Fruit fly (Drosophila melanogaster) whole organism, embryonic: ENCODE results near the gene CG3918.

ENCODE experiments used
- Abd-B ChIP-seq: fragments of 200-800 bp; sonication (Bioruptor generic); optimal IDR thresholded peaks from 2 replicates; lab custom pipeline; 2018; ENCODE audit warnings: missing biosample characterization, mild to moderate bottlenecking, missing genetic modification characterization, moderate library complexity
- Bdp1 ChIP-seq: fragments of 200-800 bp; sonication (Bioruptor generic); optimal IDR thresholded peaks from 3 replicates; lab custom pipeline; 2016; ENCODE audit warnings: missing biosample characterization, missing genetic modification characterization
- CG10431 ChIP-seq: fragments of 200-800 bp; sonication (Bioruptor generic); optimal IDR thresholded peaks from 3 replicates; lab custom pipeline; 2018; ENCODE audit warnings: missing biosample characterization, mild to moderate bottlenecking, missing genetic modification characterization
- CG10959 ChIP-seq: fragments of 200-800 bp; sonication (Bioruptor generic); IDR thresholded peaks from 2 replicates; pipeline ENCODE4 v1.3.6; 2022; ENCODE audit warnings: missing biosample characterization, missing genetic modification characterization
- CG11504 ChIP-seq: fragments of 200-800 bp; sonication (Bioruptor generic); optimal IDR thresholded peaks from 3 replicates; lab custom pipeline; 2019; ENCODE audit warnings: missing biosample characterization, mild to moderate bottlenecking, missing genetic modification characterization, moderate library complexity
- CG12391 ChIP-seq: fragments of 200-800 bp; sonication (Bioruptor generic); optimal IDR thresholded peaks from 3 replicates; lab custom pipeline; 2018; ENCODE audit warnings: missing biosample characterization, mild to moderate bottlenecking, missing genetic modification characterization, moderate library complexity
- CG13296 ChIP-seq: fragments of 200-800 bp; sonication (Bioruptor generic); optimal IDR thresholded peaks from 3 replicates; lab custom pipeline; 2018; ENCODE audit warnings: missing biosample characterization, mild to moderate bottlenecking, missing genetic modification characterization
- CG1529 ChIP-seq: fragments of 200-800 bp; sonication (Bioruptor generic); optimal IDR thresholded peaks from 3 replicates; lab custom pipeline; 2018; ENCODE audit warnings: missing biosample characterization, missing genetic modification characterization
- CG1647 ChIP-seq: fragments of 200-800 bp; sonication (Bioruptor generic); optimal IDR thresholded peaks from 3 replicates; lab custom pipeline; 2016; ENCODE audit warnings: missing biosample characterization, missing genetic modification characterization
- CG1832 ChIP-seq: fragments of 200-800 bp; sonication (Bioruptor generic); optimal IDR thresholded peaks from 2 replicates; lab custom pipeline; 2017; ENCODE audit warnings: missing biosample characterization, mild to moderate bottlenecking, missing genetic modification characterization, inconsistent platforms
- CG2199 ChIP-seq: fragments of 200-800 bp; sonication (Bioruptor generic); IDR thresholded peaks from 3 replicates; pipeline ENCODE4 v1.3.6; 2022; ENCODE audit warnings: missing biosample characterization, missing genetic modification characterization
- CG30431 ChIP-seq: fragments of 200-800 bp; sonication (Bioruptor generic); optimal IDR thresholded peaks from 2 replicates; lab custom pipeline; 2017; ENCODE audit warnings: missing biosample characterization, missing genetic modification characterization
- CG31224 ChIP-seq: fragments of 200-800 bp; sonication (Bioruptor generic); IDR thresholded peaks from 2 replicates; pipeline ENCODE4 v1.3.6; 2022; ENCODE audit warnings: missing biosample characterization, missing genetic modification characterization
- CG31365 ChIP-seq: fragments of 200-800 bp; sonication (Bioruptor generic); optimal IDR thresholded peaks from 2 replicates; lab custom pipeline; 2018; ENCODE audit warnings: missing biosample characterization, mild to moderate bottlenecking, missing genetic modification characterization
- CG33557 ChIP-seq: fragments of 200-800 bp; sonication (Bioruptor generic); optimal IDR thresholded peaks from 2 replicates; lab custom pipeline; 2019; ENCODE audit warnings: missing biosample characterization, mild to moderate bottlenecking, missing genetic modification characterization, moderate library complexity
- CG34376 ChIP-seq: fragments of 200-800 bp; sonication (Bioruptor generic); optimal IDR thresholded peaks from 2 replicates; lab custom pipeline; 2018; ENCODE audit warnings: missing biosample characterization, mild to moderate bottlenecking, missing genetic modification characterization
- CG4424 ChIP-seq: fragments of 200-800 bp; sonication (Bioruptor generic); optimal IDR thresholded peaks from 3 replicates; lab custom pipeline; 2016; ENCODE audit warnings: missing biosample characterization, missing genetic modification characterization
- CG4707 ChIP-seq: fragments of 200-800 bp; sonication (Bioruptor generic); optimal IDR thresholded peaks from 2 replicates; lab custom pipeline; 2018; ENCODE audit warnings: missing biosample characterization, mild to moderate bottlenecking, missing genetic modification characterization, moderate library complexity
- CG4730 ChIP-seq: fragments of 200-800 bp; sonication (Bioruptor generic); IDR thresholded peaks from 2 replicates; pipeline ENCODE4 v1.3.6; 2022; ENCODE audit warnings: missing biosample characterization, missing genetic modification characterization
- CG7839 ChIP-seq: fragments of 200-800 bp; sonication (Bioruptor generic); optimal IDR thresholded peaks from 3 replicates; lab custom pipeline; 2018; ENCODE audit warnings: missing biosample characterization, mild to moderate bottlenecking, missing genetic modification characterization, moderate library complexity
- CG7928 ChIP-seq: fragments of 200-800 bp; sonication (Bioruptor generic); optimal IDR thresholded peaks from 2 replicates; lab custom pipeline; 2017; ENCODE audit warnings: missing biosample characterization, mild to moderate bottlenecking, missing genetic modification characterization
- CG8290 ChIP-seq, 3 experiments: fragments of 200-800 bp; sonication (Bioruptor generic); optimal IDR thresholded peaks; 2 replicates each; lab custom pipeline; 2016 to 2019; ENCODE audit warnings: missing biosample characterization in 3 of 3, missing genetic modification characterization in 3 of 3, mild to moderate bottlenecking in 2 of 3, moderate library complexity in 1 of 3
- CG8944 ChIP-seq: fragments of 200-800 bp; sonication (Bioruptor generic); optimal IDR thresholded peaks from 3 replicates; lab custom pipeline; 2016; ENCODE audit warnings: missing biosample characterization, missing genetic modification characterization
- CG9609 ChIP-seq: fragments of 200-800 bp; sonication (Bioruptor generic); optimal IDR thresholded peaks from 3 replicates; lab custom pipeline; 2016; ENCODE audit warnings: missing biosample characterization, missing genetic modification characterization
- Camta ChIP-seq: fragments of 200-800 bp; sonication (Bioruptor generic); optimal IDR thresholded peaks from 2 replicates; lab custom pipeline; 2016; ENCODE audit warnings: missing biosample characterization, missing genetic modification characterization
- Dek ChIP-seq: fragments of 200-800 bp; sonication (Bioruptor generic); optimal IDR thresholded peaks from 3 replicates; lab custom pipeline; 2019; ENCODE audit warnings: missing biosample characterization, mild to moderate bottlenecking, missing genetic modification characterization, moderate library complexity
- HLH3B ChIP-seq: fragments of 200-800 bp; sonication (Bioruptor generic); IDR thresholded peaks from 2 replicates; pipeline ENCODE4 v1.3.6; 2022; ENCODE audit warnings: missing biosample characterization, missing genetic modification characterization
- HLHmδ ChIP-seq: fragments of 200-800 bp; sonication (Bioruptor generic); optimal IDR thresholded peaks from 2 replicates; lab custom pipeline; 2018; ENCODE audit warnings: missing biosample characterization, mild to moderate bottlenecking, missing genetic modification characterization, moderate library complexity
- Hr39 ChIP-seq: fragments of >200 bp; optimal IDR thresholded peaks from 2 replicates; lab custom pipeline; 2017
- Mrtf ChIP-seq: fragments of 200-800 bp; sonication (Bioruptor generic); IDR thresholded peaks from 3 replicates; pipeline ENCODE4 v1.3.6; 2022; ENCODE audit warnings: missing biosample characterization, missing genetic modification characterization
- Opbp ChIP-seq: fragments of 200-800 bp; sonication (Bioruptor generic); IDR thresholded peaks from 3 replicates; pipeline ENCODE4 v1.3.6; 2022; ENCODE audit warnings: missing biosample characterization, missing genetic modification characterization; ENCODE audit not compliant: partially characterized antibody
- Six4 ChIP-seq: fragments of 200-800 bp; sonication (Bioruptor generic); optimal IDR thresholded peaks from 2 replicates; lab custom pipeline; 2016; ENCODE audit warnings: missing biosample characterization, missing genetic modification characterization
- Sox102F ChIP-seq: fragments of 200-800 bp; sonication (Bioruptor generic); optimal IDR thresholded peaks from 2 replicates; lab custom pipeline; 2018; ENCODE audit warnings: missing biosample characterization, mild to moderate bottlenecking, missing genetic modification characterization, moderate library complexity
- Sry-δ ChIP-seq: fragments of 200-800 bp; sonication (Bioruptor generic); optimal IDR thresholded peaks from 2 replicates; lab custom pipeline; 2016; ENCODE audit warnings: missing biosample characterization, missing genetic modification characterization
- Stat92E ChIP-seq, 3 experiments: fragments of >200 bp in 2 of 3; fragments of 200-800 bp in 1 of 3; sonication (Bioruptor generic) in 1 of 3; optimal IDR thresholded peaks; 2 replicates each; lab custom pipeline; 2017 to 2019; ENCODE audit warnings: missing biosample characterization in 3 of 3, missing genetic modification characterization in 3 of 3, mild to moderate bottlenecking in 1 of 3, moderate library complexity in 1 of 3
- Xrp1 ChIP-seq: fragments of 200-800 bp; sonication (Bioruptor generic); IDR thresholded peaks from 2 replicates; pipeline ENCODE4 v1.3.6; 2022; ENCODE audit warnings: missing biosample characterization, missing genetic modification characterization
- ato ChIP-seq: fragments of 200-800 bp; sonication (Bioruptor generic); IDR thresholded peaks from 2 replicates; pipeline ENCODE4 v1.3.6; 2022; ENCODE audit warnings: missing biosample characterization, missing genetic modification characterization; ENCODE audit not compliant: partially characterized antibody
- bigmax ChIP-seq: fragments of 200-800 bp; sonication (Bioruptor generic); optimal IDR thresholded peaks from 2 replicates; lab custom pipeline; 2018; ENCODE audit warnings: missing biosample characterization, mild to moderate bottlenecking, missing genetic modification characterization
- corto ChIP-seq: fragments of 200-800 bp; sonication (Bioruptor generic); optimal IDR thresholded peaks from 2 replicates; lab custom pipeline; 2016; ENCODE audit warnings: missing biosample characterization, mild to moderate bottlenecking, missing genetic modification characterization, moderate library complexity
- gem ChIP-seq: fragments of 200-800 bp; sonication (Bioruptor generic); optimal IDR thresholded peaks from 2 replicates; lab custom pipeline; 2019; ENCODE audit warnings: missing biosample characterization, mild to moderate bottlenecking, missing genetic modification characterization, moderate library complexity
- hbn ChIP-seq: fragments of 200-800 bp; sonication (Bioruptor generic); IDR thresholded peaks from 2 replicates; pipeline ENCODE4 v1.3.6; 2022; ENCODE audit warnings: missing biosample characterization, missing genetic modification characterization; ENCODE audit not compliant: partially characterized antibody
- jumu ChIP-seq: fragments of 200-800 bp; sonication (Bioruptor generic); optimal IDR thresholded peaks from 3 replicates; lab custom pipeline; 2016; ENCODE audit warnings: missing biosample characterization, missing genetic modification characterization
- lov ChIP-seq, 2 experiments: fragments of 200-800 bp in 1 of 2; fragments of >200 bp in 1 of 2; sonication (Bioruptor generic) in 1 of 2; IDR thresholded peaks in 1 of 2; optimal IDR thresholded peaks in 1 of 2; 2 replicates in 1 of 2; 3 replicates in 1 of 2; pipeline versions ENCODE4 v1.3.6 to Lab custom; 2017 to 2022; ENCODE audit warnings: missing biosample characterization in 1 of 2, missing genetic modification characterization in 1 of 2
- seq ChIP-seq: fragments of 200-800 bp; sonication (Bioruptor generic); IDR thresholded peaks from 2 replicates; pipeline ENCODE4 v1.3.6; 2022; ENCODE audit warnings: missing biosample characterization, missing genetic modification characterization
- tgo ChIP-seq: fragments of 200-800 bp; sonication (Bioruptor generic); IDR thresholded peaks from 3 replicates; pipeline ENCODE4 v1.3.6; 2022; ENCODE audit warnings: missing biosample characterization, missing genetic modification characterization
- tin ChIP-seq: fragments of 200-800 bp; sonication (Bioruptor generic); optimal IDR thresholded peaks from 3 replicates; lab custom pipeline; 2016; ENCODE audit warnings: missing biosample characterization, missing genetic modification characterization
- usp ChIP-seq: fragments of >200 bp; optimal IDR thresholded peaks from 2 replicates; lab custom pipeline; 2017; ENCODE audit warnings: missing biosample characterization, missing genetic modification characterization
- vnd ChIP-seq: fragments of 200-800 bp; sonication (Bioruptor generic); IDR thresholded peaks from 3 replicates; pipeline ENCODE4 v1.3.6; 2022; ENCODE audit warnings: missing biosample characterization, missing genetic modification characterization; ENCODE audit not compliant: partially characterized antibody

The CG3918 gene

DNA sequence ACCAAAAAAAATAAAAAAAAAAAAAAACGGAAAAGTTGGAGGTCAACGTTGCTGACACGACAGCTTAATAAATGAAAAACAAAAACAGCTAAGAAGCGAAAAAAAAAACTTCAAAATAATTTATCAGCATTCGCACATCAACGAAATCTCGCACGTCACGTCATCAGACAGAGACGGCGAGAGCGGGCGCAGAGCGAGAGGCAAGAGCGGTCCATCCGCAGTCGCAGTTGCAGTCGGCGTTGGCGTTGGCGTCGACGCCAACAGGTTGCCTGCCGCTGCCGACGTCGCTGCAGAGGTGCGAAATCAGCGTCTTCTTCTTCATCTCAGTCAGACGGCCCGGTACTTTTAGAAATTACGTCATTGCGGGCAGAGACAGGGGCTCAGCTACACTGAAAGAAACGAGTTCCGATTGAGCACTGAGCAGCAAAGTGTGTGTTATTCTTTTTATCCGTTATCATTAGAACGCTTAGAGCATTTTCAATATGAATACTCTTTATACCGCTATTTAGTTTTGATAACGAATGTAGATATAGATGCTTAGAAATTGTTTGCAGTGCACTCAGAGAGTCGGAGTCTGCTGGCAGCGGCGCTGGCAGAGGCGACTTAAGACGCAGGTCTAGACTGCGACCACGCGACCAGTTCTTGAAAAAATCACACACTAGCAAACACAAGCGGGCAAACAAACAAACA is 25.3 kb downstream of the CG3918 start (continued):
- TF ChIP-seq CG2199 (GFP tag; lab: Robert Waterston, UW) (peak; percentile 92), CG11504 (peak; percentile 92), Mrtf (GFP tag; lab: Robert Waterston, UW) (peak; percentile 96), CG4730 (peak; percentile 90), CG1832 (GFP tag; lab: Kevin White, UChicago) (peak; percentile 82), lov (optimal IDR thresholded peaks at IDR 0.05; lab: Kevin White, UChicago) (no peak), lov (GFP tag; IDR thresholded peaks at IDR 0.05; lab: Robert Waterston, UW) (peak; percentile 95), Bdp1 (GFP tag; lab: Kevin White, UChicago) (peak; percentile 84), CG4424 (GFP tag; lab: Kevin White, UChicago) (peak; percentile 97), usp (GFP tag; lab: Kevin White, UChicago) (no peak), Xrp1 (peak; percentile 97), bigmax (peak; percentile 76), HLHmδ (GFP tag; lab: Kevin White, UChicago) (no peak), ato (GFP tag; lab: Robert Waterston, UW) (no peak), hbn (GFP tag; lab: Robert Waterston, UW) (no peak), gem (tag; lab: Kevin White, UChicago) (peak; percentile 94), CG4707 (GFP tag; lab: Kevin White, UChicago) (peak; percentile 77), Sry-δ (GFP tag; lab: Kevin White, UChicago) (peak; percentile 75), CG7839 (tag; lab: Kevin White, UChicago) (peak; percentile 96), Sox102F (GFP tag; lab: Kevin White, UChicago) (peak; percentile 90), Stat92E (GFP tag; optimal IDR thresholded peaks at IDR 0.05; lab: Kevin White, UChicago) (peak in 1 of 3 experiments; percentile 66), CG33557 (GFP tag; lab: Kevin White, UChicago) (peak; percentile 83), CG30431 (GFP tag; lab: Kevin White, UChicago) (peak; percentile 95), CG1529 (GFP tag; lab: Kevin White, UChicago) (peak; percentile 80), CG1647 (GFP tag; lab: Kevin White, UChicago) (peak; percentile 97), CG34376 (GFP tag; lab: Kevin White, UChicago) (peak; percentile 95), CG8944 (GFP tag; lab: Kevin White, UChicago) (peak; percentile 90), HLH3B (GFP tag; lab: Robert Waterston, UW) (peak; percentile 94), CG31224 (GFP tag; lab: Robert Waterston, UW) (peak; percentile 93), seq (GFP tag; lab: Robert Waterston, UW) (peak; percentile 96), corto (GFP tag; lab: Kevin White, UChicago) (peak; percentile 94), vnd (GFP tag; lab: Robert Waterston, UW) (no peak), tgo (GFP tag; lab: Robert Waterston, UW) (peak; percentile 94), Dek (tag; lab: Kevin White, UChicago) (peak; percentile 92), CG10959 (peak; percentile 95), tin (GFP tag; lab: Kevin White, UChicago) (peak; percentile 97), Hr39 (lab: Kevin White, UChicago) (no peak), CG12391 (peak; percentile 92), CG13296 (GFP tag; lab: Kevin White, UChicago) (peak; percentile 96), Camta (GFP tag; lab: Kevin White, UChicago) (peak; percentile 92), jumu (GFP tag; lab: Kevin White, UChicago) (peak; percentile 96), CG10431 (GFP tag; lab: Kevin White, UChicago) (peak; percentile 59), CG8290 (GFP tag; optimal IDR thresholded peaks at IDR 0.05; lab: Kevin White, UChicago) (peak; percentile 89), CG8290 (tag; optimal IDR thresholded peaks at IDR 0.05; lab: Kevin White, UChicago) (peak; percentile 38 to 98), CG31365 (peak; percentile 85), Opbp (GFP tag; lab: Robert Waterston, UW) (no peak), CG7928 (peak; percentile 79), Six4 (GFP tag; lab: Kevin White, UChicago) (peak; percentile 95), CG9609 (GFP tag; lab: Kevin White, UChicago) (peak; percentile 93), Abd-B (GFP tag; lab: Kevin White, UChicago) (peak; percentile 90)
